Fruit fly (Drosophila melanogaster) whole organism, adult: ENCODE results near the gene Arr2.
A peak's percentile ranks its signal among the peaks of the same experiment; 100 is the strongest.

Source experiments
- CG11617 ChIP-seq: fragments of 200-800 bp; sonication (Bioruptor generic); optimal IDR thresholded peaks from 2 replicates; lab custom pipeline; 2017; ENCODE audit warnings: mild to moderate bottlenecking, missing biosample characterization, missing genetic modification reagents, missing genetic modification characterization
- CG12768 ChIP-seq: fragments of 200-800 bp; sonication (Bioruptor generic); optimal IDR thresholded peaks from 2 replicates; lab custom pipeline; 2017; ENCODE audit warnings: missing biosample characterization, missing genetic modification characterization, mild to moderate bottlenecking, moderate library complexity, missing genetic modification reagents
- CG14711 ChIP-seq: fragments of 200-800 bp; sonication (Bioruptor generic); optimal IDR thresholded peaks from 2 replicates; lab custom pipeline; 2018; ENCODE audit warnings: missing biosample characterization, mild to moderate bottlenecking, missing genetic modification characterization, moderate library complexity
- CG5204 ChIP-seq: fragments of 200-800 bp; sonication (Bioruptor generic); optimal IDR thresholded peaks from 2 replicates; lab custom pipeline; 2016; ENCODE audit warnings: missing biosample characterization, missing genetic modification characterization
- CG7045 ChIP-seq: fragments of 200-800 bp; sonication (Bioruptor generic); optimal IDR thresholded peaks from 2 replicates; lab custom pipeline; 2017; ENCODE audit warnings: missing biosample characterization, mild to moderate bottlenecking, missing genetic modification characterization
- CG7101 ChIP-seq: fragments of 200-800 bp; sonication (Bioruptor generic); optimal IDR thresholded peaks from 2 replicates; lab custom pipeline; 2018; ENCODE audit warnings: missing biosample characterization, mild to moderate bottlenecking, missing genetic modification characterization, moderate library complexity
- Crg-1 ChIP-seq: fragments of 200-800 bp; sonication (Bioruptor generic); optimal IDR thresholded peaks from 2 replicates; lab custom pipeline; 2016; ENCODE audit warnings: missing biosample characterization, missing genetic modification characterization
- Hr96 ChIP-seq: fragments of 200-800 bp; sonication (Bioruptor generic); optimal IDR thresholded peaks from 2 replicates; lab custom pipeline; 2016; ENCODE audit warnings: missing biosample characterization, missing genetic modification characterization
- Mnt ChIP-seq: fragments of 200-800 bp; sonication (Bioruptor generic); optimal IDR thresholded peaks from 2 replicates; lab custom pipeline; 2016; ENCODE audit warnings: missing biosample characterization, mild to moderate bottlenecking, missing genetic modification characterization
- bab1 ChIP-seq: fragments of 200-800 bp; sonication (Bioruptor generic); optimal IDR thresholded peaks from 3 replicates; lab custom pipeline; 2019; ENCODE audit warnings: missing biosample characterization, mild to moderate bottlenecking, missing genetic modification characterization, moderate library complexity
- cic ChIP-seq: fragments of 200-800 bp; sonication (Bioruptor generic); optimal IDR thresholded peaks from 2 replicates; lab custom pipeline; 2017; ENCODE audit warnings: missing biosample characterization, mild to moderate bottlenecking, missing genetic modification characterization, moderate library complexity
- cnc ChIP-seq, 2 experiments: fragments of >200 bp; optimal IDR thresholded peaks; 2 replicates each; lab custom pipeline; 2017
- tj ChIP-seq: fragments of 200-800 bp; sonication (Bioruptor generic); optimal IDR thresholded peaks from 3 replicates; lab custom pipeline; 2017; ENCODE audit warnings: missing biosample characterization, mild to moderate bottlenecking, missing genetic modification characterization, moderate library complexity
- toe ChIP-seq: fragments of 200-800 bp; sonication (Bioruptor generic); optimal IDR thresholded peaks from 2 replicates; lab custom pipeline; 2016; ENCODE audit warnings: missing biosample characterization, missing genetic modification characterization

DNA sequence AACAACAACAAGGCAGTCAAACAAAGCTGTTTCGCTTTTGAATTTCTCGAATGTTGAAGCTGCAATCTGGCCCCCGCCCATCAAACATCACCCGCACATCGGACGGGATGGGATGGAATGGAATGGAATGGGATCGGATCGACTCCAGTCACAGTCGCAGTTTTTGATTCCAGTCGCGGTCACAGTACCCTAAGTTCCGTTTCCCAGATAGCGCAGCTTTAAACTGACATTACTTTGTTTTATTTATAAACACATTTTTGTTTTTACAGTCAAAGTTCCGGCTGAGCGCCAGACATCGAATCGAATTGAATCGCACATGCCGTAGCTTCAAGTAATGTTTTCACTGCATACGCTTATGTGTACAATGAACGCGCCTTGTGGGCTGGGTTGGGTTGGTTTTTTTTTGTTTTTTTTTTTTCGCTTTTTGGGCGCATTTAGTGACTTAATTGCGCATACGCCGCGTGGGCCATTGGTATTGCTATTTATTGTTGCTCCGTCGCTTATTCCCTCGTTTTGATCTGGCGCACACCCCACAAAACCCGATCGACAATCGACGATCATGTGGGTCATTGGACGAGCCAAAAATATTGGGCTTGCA lies 40.1 kb upstream of the Arr2 start:
- TF ChIP-seq bab1 (GFP tag; lab: Kevin White, UChicago) (peak; percentile 12), toe (GFP tag; lab: Kevin White, UChicago) (no peak), CG12768 (GFP tag; lab: Kevin White, UChicago) (no peak), CG5204 (GFP tag; lab: Kevin White, UChicago) (no peak), CG7045 (GFP tag; lab: Kevin White, UChicago) (no peak), tj (GFP tag; lab: Kevin White, UChicago) (no peak), Hr96 (GFP tag; lab: Kevin White, UChicago) (no peak), cnc (optimal IDR thresholded peaks at IDR 0.05; lab: Kevin White, UChicago) (no peak), Crg-1 (no peak), cic (GFP tag; lab: Kevin White, UChicago) (no peak), CG14711 (tag; lab: Kevin White, UChicago) (no peak), CG11617 (GFP tag; lab: Kevin White, UChicago) (no peak), Mnt (no peak), CG7101 (tag; lab: Kevin White, UChicago) (no peak)
